Worm (Caenorhabditis elegans) whole organism, L4 larva: Measurements from ENCODE around the gene piga-1.

Experiments
- R02D3.7 ChIP-seq: fragments of 150-350 bp; sonication (generic microtip); optimal IDR thresholded peaks from 3 replicates; lab custom pipeline; 2014; ENCODE audit warnings: missing biosample characterization, missing genetic modification characterization
- pqm-1 ChIP-seq: sonication (generic microtip); optimal IDR thresholded peaks from 2 replicates; lab custom pipeline; 2017; ENCODE audit warnings: missing biosample characterization, missing genetic modification characterization

ce11 chrII:8641131-8641530 is 20.4 kb downstream of the piga-1 start, which contains the start of gene D2085.7:
- TF ChIP-seq R02D3.7 (tag; lab: Kevin White, UChicago) (no peak), pqm-1 (tag; lab: Kevin White, UChicago) (no peak)
